Worm (Caenorhabditis elegans): ENCODE measurements around the gene F19G12.8.
"Not testable (repeated sequence)": the region's sequence is repeated elsewhere in the genome, so short reads cannot be mapped to it uniquely, and the experiment has no call there.

The F19G12.8 gene

DNA sequence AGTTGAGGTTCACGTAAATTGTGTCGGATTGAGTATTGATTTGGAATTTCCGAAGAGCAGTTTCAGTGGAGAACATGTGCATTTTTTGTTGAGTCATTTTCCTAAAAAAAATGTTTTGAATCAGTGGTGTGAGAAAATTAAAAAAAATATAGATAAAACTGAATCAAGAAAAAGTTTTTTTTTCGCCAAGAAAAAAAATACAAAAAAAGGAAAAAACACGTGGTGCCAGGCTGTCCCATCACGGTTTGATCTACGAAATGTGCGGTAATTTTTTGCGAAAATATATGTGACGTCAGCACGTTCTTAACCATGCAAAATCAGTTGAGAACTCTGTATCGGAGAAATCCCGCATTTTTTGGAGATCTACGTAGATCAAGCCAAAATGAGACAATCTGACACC, 23.2 kb upstream of the F19G12.8 start, which contains the start of gene F56C3.9:
TSS of gene F56C3.9 (minus strand) at position 101 of the 400 bp plus-strand sequence.
- TF ChIP-seq ets-4 (tag; optimal IDR thresholded peaks at IDR 0.05): no peak
- TF ChIP-seq nhr-11 (tag; optimal IDR thresholded peaks at IDR 0.05): no peak
- TF ChIP-seq ceh-6 (GFP tag; optimal IDR thresholded peaks at IDR 0.05): no peak
- no peak for TF ChIP-seq fkh-6 (tag; optimal IDR thresholded peaks at IDR 0.05)
- no peak for TF ChIP-seq pros-1 (tag; optimal IDR thresholded peaks at IDR 0.05)
- no peak for TF ChIP-seq pha-2 (tag; optimal IDR thresholded peaks at IDR 0.05)
- TF ChIP-seq ceh-34 (tag; optimal IDR thresholded peaks at IDR 0.05): no peak
- no peak for TF ChIP-seq pqm-1 (tag; optimal IDR thresholded peaks at IDR 0.05)
- no peak for TF ChIP-seq fkh-10 (GFP tag; optimal IDR thresholded peaks at IDR 0.05)
- TF ChIP-seq sox-2 (GFP tag; IDR thresholded peaks at IDR 0.05): no peak
- TF ChIP-seq ceh-45 (GFP tag; IDR thresholded peaks at IDR 0.05): no peak
- no peak for TF ChIP-seq T23F11.4 (GFP tag; optimal IDR thresholded peaks at IDR 0.05)
- no peak for TF ChIP-seq eyg-1 (tag; optimal IDR thresholded peaks at IDR 0.05)
- no peak for TF ChIP-seq rnt-1 (tag; optimal IDR thresholded peaks at IDR 0.05)
- TF ChIP-seq ama-1 (optimal IDR thresholded peaks at IDR 0.05): no peak
- no peak for TF ChIP-seq ceh-14 (tag; optimal IDR thresholded peaks at IDR 0.05)

- TF ChIP-seq ahr-1 (tag; optimal IDR thresholded peaks at IDR 0.05) (no peak), ceh-45 (GFP tag; IDR thresholded peaks at IDR 0.05) (no peak), nhr-11 (tag; optimal IDR thresholded peaks at IDR 0.05) (no peak), elt-2 (tag; optimal IDR thresholded peaks at IDR 0.05) (no peak), ceh-19 (GFP tag; optimal IDR thresholded peaks at IDR 0.05) (no peak), ceh-22 (tag; optimal IDR thresholded peaks at IDR 0.05) (no peak), ama-1 (optimal IDR thresholded peaks at IDR 0.05) (no peak)
Measured at ce11 chrX:1394437-1394836, 22.7 kb upstream of the F19G12.8 start.

DNA sequence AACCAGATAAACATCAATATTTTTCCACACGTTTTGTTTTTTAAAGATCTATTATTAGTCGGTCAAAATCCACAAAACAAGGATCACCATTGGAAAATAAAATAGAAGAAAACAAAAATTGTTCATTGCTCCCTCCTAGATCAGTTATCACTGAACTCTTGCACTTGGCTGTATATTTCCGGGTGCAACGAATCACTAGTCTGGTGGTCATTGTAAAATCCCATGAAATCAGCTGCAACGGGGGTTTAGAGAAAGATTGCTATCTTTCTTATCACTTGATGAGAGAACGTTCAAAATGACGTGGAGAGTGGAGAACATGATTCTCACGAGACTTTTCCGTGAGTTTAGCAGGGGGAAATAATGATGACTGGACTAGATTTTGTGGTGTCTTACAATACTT, 21.3 kb upstream of the F19G12.8 start:
- no peak for TF ChIP-seq pros-1 (tag; optimal IDR thresholded peaks at IDR 0.05)
- no peak for TF ChIP-seq nhr-11 (tag; optimal IDR thresholded peaks at IDR 0.05)
- TF ChIP-seq C38D4.7 (GFP tag; optimal IDR thresholded peaks at IDR 0.05): no peak
- TF ChIP-seq tbx-2 (tag; optimal IDR thresholded peaks at IDR 0.05): no peak
- TF ChIP-seq fax-1 (tag; optimal IDR thresholded peaks at IDR 0.05): no peak
- TF ChIP-seq ceh-48 (tag; optimal IDR thresholded peaks at IDR 0.05): no peak
- TF ChIP-seq mec-3 (tag; optimal IDR thresholded peaks at IDR 0.05; ENCODE audit: borderline replicate concordance): no peak
- no peak for TF ChIP-seq ceh-14 (tag; optimal IDR thresholded peaks at IDR 0.05)

ce11 chrX:1397516-1397915, 19.6 kb upstream of the F19G12.8 start, which contains the start of gene H39E20.1:
H39E20.1 (minus strand) TSS chrX:1397616.
- no peak for TF ChIP-seq ets-4 (tag; optimal IDR thresholded peaks at IDR 0.05)
- TF ChIP-seq ref-2 (tag; optimal IDR thresholded peaks at IDR 0.05): no peak
- no peak for TF ChIP-seq elt-2 (tag; optimal IDR thresholded peaks at IDR 0.05)
- TF ChIP-seq tbx-2 (tag; optimal IDR thresholded peaks at IDR 0.05): no peak
- TF ChIP-seq fkh-10 (GFP tag; optimal IDR thresholded peaks at IDR 0.05): no peak
- no peak for TF ChIP-seq T23F11.4 (GFP tag; optimal IDR thresholded peaks at IDR 0.05)
- TF ChIP-seq hlh-13 (GFP tag; optimal IDR thresholded peaks at IDR 0.05): no peak
- TF ChIP-seq ceh-18 (tag; optimal IDR thresholded peaks at IDR 0.05): no peak
- TF ChIP-seq ttx-3 (tag; optimal IDR thresholded peaks at IDR 0.05): no peak
- TF ChIP-seq pqm-1 (tag; optimal IDR thresholded peaks at IDR 0.05): no peak
- no peak for TF ChIP-seq pat-9 (tag; optimal IDR thresholded peaks at IDR 0.05)

- TF ChIP-seq F13H6.1 (tag; optimal IDR thresholded peaks at IDR 0.05): no peak
Measured at ce11 chrX:1401259-1401658, 15.9 kb upstream of the F19G12.8 start, which contains the start of gene ZK402.5. ZK402.5 (minus strand) TSS chrX:1401359.

DNA sequence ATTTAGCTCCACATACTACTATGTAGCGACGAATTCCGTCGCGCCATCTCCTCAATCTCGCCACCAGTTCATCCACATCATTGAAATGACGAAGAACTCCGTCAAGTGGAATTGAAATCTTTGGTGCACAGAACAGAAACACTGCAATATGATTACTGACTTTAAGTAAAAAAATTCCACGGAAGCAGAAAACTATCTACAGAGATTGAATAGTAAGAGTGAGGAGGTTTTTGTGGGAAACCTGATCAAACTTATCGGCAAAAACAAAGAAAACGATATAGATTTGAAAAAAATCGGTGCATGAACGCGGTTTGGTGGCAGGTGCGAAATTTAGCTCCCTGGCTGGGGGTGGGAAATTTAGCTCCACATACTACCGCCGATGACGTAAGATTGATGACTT, 13.7 kb upstream of the F19G12.8 start, which contains the start of gene ZK402.2:
TSS of gene ZK402.2 (plus strand) at position 301 of the 400 bp plus-strand sequence.
- TF ChIP-seq ceh-48 (tag; optimal IDR thresholded peaks at IDR 0.05); dmd-4 (tag; optimal IDR thresholded peaks at IDR 0.05; ENCODE audit: borderline replicate concordance); elt-2 (tag; optimal IDR thresholded peaks at IDR 0.05): not testable (repeated sequence)

All from whole organism, late embryonic.